Worm (Caenorhabditis elegans): ENCODE results near the gene Y38H8A.12.

DNA sequence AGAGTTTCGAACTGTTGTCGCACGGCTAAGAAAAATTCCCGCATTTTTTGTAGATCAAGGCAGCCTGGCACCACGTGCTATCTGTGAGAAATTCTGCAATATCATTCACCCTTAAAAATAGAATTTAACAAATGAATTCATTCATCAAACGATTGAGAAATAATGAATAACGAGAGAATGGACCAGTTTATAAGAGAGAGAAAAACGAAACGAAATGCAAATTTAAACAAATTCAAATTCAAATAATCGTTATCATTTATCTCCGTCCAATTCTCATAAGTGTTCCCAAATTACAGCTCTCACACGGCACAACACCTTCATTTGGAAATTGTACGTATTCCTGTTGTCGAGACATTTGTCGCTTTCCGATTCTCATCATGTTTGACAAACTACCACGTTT, 44.4 kb upstream of the Y38H8A.12 start, which contains the start of gene seld-1:
- TF ChIP-seq ceh-9 (tag; optimal IDR thresholded peaks at IDR 0.05) = no peak
- no peak for TF ChIP-seq C38D4.7 (GFP tag; optimal IDR thresholded peaks at IDR 0.05)
- TF ChIP-seq ama-1 (optimal IDR thresholded peaks at IDR 0.05) = no peak
- TF ChIP-seq T23F11.4 (GFP tag; optimal IDR thresholded peaks at IDR 0.05) = no peak
- no peak for TF ChIP-seq ref-2 (tag; optimal IDR thresholded peaks at IDR 0.05)

Measured in whole organism, late embryonic.